Fruit fly (Drosophila melanogaster) whole organism, embryonic: ENCODE measurements around the gene fkh.

Experiments used
- Aef1 ChIP-seq: fragments of 200-800 bp; sonication (Bioruptor generic); IDR thresholded peaks from 3 replicates; pipeline ENCODE4 v1.3.6; 2022; ENCODE audit warnings: missing biosample characterization, missing genetic modification characterization
- Antp ChIP-seq: fragments of 200-800 bp; sonication (Bioruptor generic); optimal IDR thresholded peaks from 3 replicates; lab custom pipeline; 2016; ENCODE audit warnings: missing biosample characterization, missing genetic modification characterization
- Atf-2 ChIP-seq: fragments of 200-800 bp; sonication (Bioruptor generic); optimal IDR thresholded peaks from 2 replicates; lab custom pipeline; 2016; ENCODE audit warnings: missing biosample characterization, missing genetic modification characterization
- CG10431 ChIP-seq: fragments of 200-800 bp; sonication (Bioruptor generic); optimal IDR thresholded peaks from 3 replicates; lab custom pipeline; 2018; ENCODE audit warnings: missing biosample characterization, mild to moderate bottlenecking, missing genetic modification characterization
- CG10543 ChIP-seq: fragments of 200-800 bp; sonication (Bioruptor generic); optimal IDR thresholded peaks from 3 replicates; lab custom pipeline; 2017; ENCODE audit warnings: missing biosample characterization, mild to moderate bottlenecking, missing genetic modification characterization, moderate library complexity
- CG10979 ChIP-seq: fragments of 200-800 bp; sonication (Bioruptor generic); optimal IDR thresholded peaks from 2 replicates; lab custom pipeline; 2018; ENCODE audit warnings: missing biosample characterization, mild to moderate bottlenecking, missing genetic modification characterization, moderate library complexity
- CG1233 ChIP-seq: fragments of 200-800 bp; sonication (Bioruptor generic); optimal IDR thresholded peaks from 4 replicates; lab custom pipeline; 2018; ENCODE audit warnings: missing biosample characterization, mild to moderate bottlenecking, missing genetic modification characterization
- CG15269 ChIP-seq: fragments of 200-800 bp; sonication (Bioruptor generic); optimal IDR thresholded peaks from 2 replicates; lab custom pipeline; 2018; ENCODE audit warnings: missing biosample characterization, mild to moderate bottlenecking, missing genetic modification characterization, moderate library complexity
- CG15514 ChIP-seq: fragments of 200-800 bp; sonication (Bioruptor generic); optimal IDR thresholded peaks from 3 replicates; lab custom pipeline; 2017; ENCODE audit warnings: missing biosample characterization, missing genetic modification characterization, mild to moderate bottlenecking, moderate library complexity, missing genetic modification reagents
- CG1792 ChIP-seq: fragments of 200-800 bp; sonication (Bioruptor generic); optimal IDR thresholded peaks from 2 replicates; lab custom pipeline; 2016; ENCODE audit warnings: missing biosample characterization, missing genetic modification characterization
- CG2875 ChIP-seq: fragments of 200-800 bp; sonication (Bioruptor generic); optimal IDR thresholded peaks from 2 replicates; lab custom pipeline; 2017; ENCODE audit warnings: missing biosample characterization, mild to moderate bottlenecking, missing genetic modification characterization, missing genetic modification reagents
- CG33557 ChIP-seq: fragments of 200-800 bp; sonication (Bioruptor generic); optimal IDR thresholded peaks from 2 replicates; lab custom pipeline; 2019; ENCODE audit warnings: missing biosample characterization, mild to moderate bottlenecking, missing genetic modification characterization, moderate library complexity
- CG3407 ChIP-seq: fragments of 200-800 bp; sonication (Bioruptor generic); optimal IDR thresholded peaks from 2 replicates; lab custom pipeline; 2018; ENCODE audit warnings: missing biosample characterization, mild to moderate bottlenecking, missing genetic modification characterization
- CG4707 ChIP-seq: fragments of 200-800 bp; sonication (Bioruptor generic); optimal IDR thresholded peaks from 2 replicates; lab custom pipeline; 2018; ENCODE audit warnings: missing biosample characterization, mild to moderate bottlenecking, missing genetic modification characterization, moderate library complexity
- CG4854 ChIP-seq: fragments of 200-800 bp; sonication (Bioruptor generic); optimal IDR thresholded peaks from 2 replicates; lab custom pipeline; 2016; ENCODE audit warnings: missing biosample characterization, missing genetic modification characterization, inconsistent platforms
- CG5953 ChIP-seq: fragments of 200-800 bp; sonication (Bioruptor generic); IDR thresholded peaks from 2 replicates; pipeline ENCODE4 v1.3.6; 2022; ENCODE audit warnings: missing biosample characterization, missing genetic modification characterization
- CG6254 ChIP-seq: fragments of 200-800 bp; sonication (Bioruptor generic); optimal IDR thresholded peaks from 3 replicates; lab custom pipeline; 2017; ENCODE audit warnings: mild to moderate bottlenecking, missing biosample characterization, missing genetic modification reagents, missing genetic modification characterization
- CG7556 ChIP-seq: fragments of 200-800 bp; sonication (Bioruptor generic); optimal IDR thresholded peaks from 2 replicates; lab custom pipeline; 2017; ENCODE audit warnings: missing biosample characterization, mild to moderate bottlenecking, missing genetic modification characterization
- CG8290 ChIP-seq, 3 experiments: fragments of 200-800 bp; sonication (Bioruptor generic); optimal IDR thresholded peaks; 2 replicates each; lab custom pipeline; 2016 to 2019; ENCODE audit warnings: missing biosample characterization in 3 of 3, missing genetic modification characterization in 3 of 3, mild to moderate bottlenecking in 2 of 3, moderate library complexity in 1 of 3
- CG9876 ChIP-seq: fragments of 200-800 bp; sonication (Bioruptor generic); optimal IDR thresholded peaks from 2 replicates; lab custom pipeline; 2016; ENCODE audit warnings: missing biosample characterization, missing genetic modification characterization
- CG9932 ChIP-seq: fragments of 200-800 bp; sonication (Bioruptor generic); IDR thresholded peaks from 2 replicates; pipeline ENCODE4 v1.3.6; 2022; ENCODE audit warnings: missing biosample characterization, missing genetic modification characterization
- Dll ChIP-seq: fragments of 200-800 bp; sonication (Bioruptor generic); IDR thresholded peaks from 4 replicates; pipeline ENCODE4 v1.3.6; 2022; ENCODE audit warnings: missing biosample characterization, missing genetic modification characterization; ENCODE audit not compliant: partially characterized antibody
- E2f2 ChIP-seq: fragments of 200-800 bp; sonication (Bioruptor generic); IDR thresholded peaks from 2 replicates; pipeline ENCODE4 v1.3.6; 2022; ENCODE audit warnings: missing biosample characterization, missing genetic modification characterization
- MESR4 ChIP-seq: fragments of 200-800 bp; sonication (Bioruptor generic); optimal IDR thresholded peaks from 2 replicates; lab custom pipeline; 2018; ENCODE audit warnings: missing biosample characterization, mild to moderate bottlenecking, missing genetic modification characterization, moderate library complexity
- Myb ChIP-seq: fragments of 200-800 bp; sonication (Bioruptor generic); optimal IDR thresholded peaks from 2 replicates; lab custom pipeline; 2016; ENCODE audit warnings: missing biosample characterization, missing genetic modification characterization
- NFAT ChIP-seq: fragments of 200-800 bp; sonication (Bioruptor generic); IDR thresholded peaks from 2 replicates; pipeline ENCODE4 v1.3.6; 2022; ENCODE audit warnings: missing biosample characterization, missing genetic modification characterization
- Nf-YB ChIP-seq: fragments of 200-800 bp; sonication (Bioruptor generic); optimal IDR thresholded peaks from 3 replicates; lab custom pipeline; 2019; ENCODE audit warnings: missing biosample characterization, mild to moderate bottlenecking, missing genetic modification characterization, moderate library complexity
- Nf-YC ChIP-seq: fragments of 200-800 bp; optimal IDR thresholded peaks from 3 replicates; lab custom pipeline; 2019; ENCODE audit warnings: missing biosample characterization, mild to moderate bottlenecking, missing genetic modification characterization, moderate library complexity
- Pdp1 ChIP-seq, 2 experiments: fragments of 200-800 bp; sonication (Bioruptor generic); optimal IDR thresholded peaks; 3 replicates each; lab custom pipeline; 2016; ENCODE audit warnings: missing biosample characterization in 2 of 2, missing genetic modification characterization in 2 of 2, mild to moderate bottlenecking in 1 of 2, moderate library complexity in 1 of 2
- Ssrp ChIP-seq: fragments of 200-800 bp; sonication (Bioruptor generic); optimal IDR thresholded peaks from 2 replicates; lab custom pipeline; 2018; ENCODE audit warnings: missing biosample characterization, mild to moderate bottlenecking, missing genetic modification characterization, moderate library complexity
- al ChIP-seq: fragments of 200-800 bp; sonication (Bioruptor generic); IDR thresholded peaks from 2 replicates; pipeline ENCODE4 v1.3.6; 2022; ENCODE audit warnings: missing biosample characterization, missing genetic modification characterization
- bbx ChIP-seq: fragments of 200-800 bp; sonication (Bioruptor generic); IDR thresholded peaks from 2 replicates; pipeline ENCODE4 v1.3.6; 2022; ENCODE audit warnings: missing biosample characterization, missing genetic modification characterization; ENCODE audit not compliant: partially characterized antibody
- bigmax ChIP-seq: fragments of 200-800 bp; sonication (Bioruptor generic); optimal IDR thresholded peaks from 2 replicates; lab custom pipeline; 2018; ENCODE audit warnings: missing biosample characterization, mild to moderate bottlenecking, missing genetic modification characterization
- cad ChIP-seq: fragments of >200 bp; optimal IDR thresholded peaks from 2 replicates; lab custom pipeline; 2017; ENCODE audit warnings: missing biosample characterization, missing genetic modification characterization
- crc ChIP-seq: fragments of 200-800 bp; sonication (Bioruptor generic); optimal IDR thresholded peaks from 2 replicates; lab custom pipeline; 2016; ENCODE audit warnings: missing biosample characterization, missing genetic modification characterization
- dimm ChIP-seq: fragments of 200-800 bp; sonication (Bioruptor generic); IDR thresholded peaks from 2 replicates; pipeline ENCODE4 v1.3.6; 2022; ENCODE audit warnings: missing biosample characterization, missing genetic modification characterization
- dmrt99B ChIP-seq: fragments of 200-800 bp; sonication (Bioruptor generic); optimal IDR thresholded peaks from 2 replicates; lab custom pipeline; 2018; ENCODE audit warnings: missing biosample characterization, mild to moderate bottlenecking, missing genetic modification characterization, moderate library complexity
- gsb ChIP-seq: fragments of 200-800 bp; sonication (Bioruptor generic); IDR thresholded peaks from 2 replicates; pipeline ENCODE4 v1.3.6; 2022; ENCODE audit warnings: missing biosample characterization, missing genetic modification characterization
- ind ChIP-seq: fragments of 200-800 bp; sonication (Bioruptor generic); optimal IDR thresholded peaks from 3 replicates; lab custom pipeline; 2016; ENCODE audit warnings: missing biosample characterization, missing genetic modification characterization
- kah ChIP-seq: fragments of 200-800 bp; sonication (Bioruptor generic); optimal IDR thresholded peaks from 2 replicates; lab custom pipeline; 2018; ENCODE audit warnings: missing biosample characterization, mild to moderate bottlenecking, missing genetic modification characterization
- maf-S ChIP-seq: fragments of 200-800 bp; sonication (Bioruptor generic); optimal IDR thresholded peaks from 2 replicates; lab custom pipeline; 2016; ENCODE audit warnings: missing biosample characterization, missing genetic modification characterization
- nau ChIP-seq: fragments of 200-800 bp; sonication (Bioruptor generic); optimal IDR thresholded peaks from 3 replicates; lab custom pipeline; 2017; ENCODE audit warnings: missing biosample characterization, mild to moderate bottlenecking, missing genetic modification characterization, missing genetic modification reagents
- nerfin-2 ChIP-seq: fragments of 200-800 bp; sonication (Bioruptor generic); IDR thresholded peaks from 2 replicates; pipeline ENCODE4 v1.3.6; 2022; ENCODE audit warnings: missing biosample characterization, missing genetic modification characterization; ENCODE audit not compliant: partially characterized antibody
- pfk ChIP-seq: fragments of 200-800 bp; sonication (Bioruptor generic); optimal IDR thresholded peaks from 2 replicates; lab custom pipeline; 2018; ENCODE audit warnings: missing biosample characterization, mild to moderate bottlenecking, missing genetic modification characterization, moderate library complexity
- run ChIP-seq: fragments of 200-800 bp; sonication (Bioruptor generic); optimal IDR thresholded peaks from 3 replicates; lab custom pipeline; 2018; ENCODE audit warnings: missing biosample characterization, mild to moderate bottlenecking, missing genetic modification characterization
- sens ChIP-seq: fragments of 200-800 bp; sonication (Bioruptor generic); peaks from one replicate; lab custom pipeline; 2016; ENCODE audit warnings: missing biosample characterization, missing genetic modification characterization
- sob ChIP-seq: fragments of 200-800 bp; sonication (Bioruptor generic); IDR thresholded peaks from 2 replicates; pipeline ENCODE4 v1.3.6; 2022; ENCODE audit warnings: missing biosample characterization, missing genetic modification characterization
- tin ChIP-seq: fragments of 200-800 bp; sonication (Bioruptor generic); optimal IDR thresholded peaks from 3 replicates; lab custom pipeline; 2016; ENCODE audit warnings: missing biosample characterization, missing genetic modification characterization
- tna ChIP-seq: fragments of 200-800 bp; sonication (Bioruptor generic); IDR thresholded peaks from 2 replicates; pipeline ENCODE4 v1.3.6; 2022; ENCODE audit warnings: missing biosample characterization, missing genetic modification characterization; ENCODE audit not compliant: partially characterized antibody
- zen ChIP-seq: fragments of 200-800 bp; sonication (Bioruptor generic); optimal IDR thresholded peaks from 3 replicates; lab custom pipeline; 2018; ENCODE audit warnings: missing biosample characterization, mild to moderate bottlenecking, missing genetic modification characterization, moderate library complexity
- zfh1 ChIP-seq: fragments of 200-800 bp; sonication (Bioruptor generic); IDR thresholded peaks from 3 replicates; pipeline ENCODE4 v1.3.6; 2022; ENCODE audit warnings: missing biosample characterization, missing genetic modification characterization

The fkh gene

dm6 chr3R:28552249-28552648 lies 32.8 kb downstream of the fkh start (continued):
- peak; percentile 20 for TF ChIP-seq CG1792
- TF ChIP-seq CG7556 (GFP tag; lab: Kevin White, UChicago), result no peak
- no peak for TF ChIP-seq CG4854
- no peak for TF ChIP-seq MESR4
- no peak for TF ChIP-seq crc (GFP tag; lab: Kevin White, UChicago)
- no peak for TF ChIP-seq NFAT (GFP tag; lab: Robert Waterston, UW)
- no peak for TF ChIP-seq CG10431 (GFP tag; lab: Kevin White, UChicago)
- TF ChIP-seq Nf-YC (tag; lab: Kevin White, UChicago), result no peak
- TF ChIP-seq CG9932 (GFP tag; lab: Robert Waterston, UW), result no peak
- TF ChIP-seq Ssrp, result no peak
- no peak for TF ChIP-seq Dll
- TF ChIP-seq nau (GFP tag; lab: Kevin White, UChicago), result no peak
- no peak for TF ChIP-seq gsb (GFP tag; lab: Robert Waterston, UW)
- TF ChIP-seq CG9876 (GFP tag; lab: Kevin White, UChicago), result no peak
- TF ChIP-seq sob (GFP tag; lab: Robert Waterston, UW), result no peak
- no peak for TF ChIP-seq CG10979 (tag; lab: Kevin White, UChicago)
- TF ChIP-seq maf-S (GFP tag; lab: Kevin White, UChicago), result no peak
- TF ChIP-seq Myb, result no peak
- no peak for TF ChIP-seq Atf-2
- TF ChIP-seq bbx (GFP tag; lab: Robert Waterston, UW), result no peak
- no peak for TF ChIP-seq kah (GFP tag; lab: Kevin White, UChicago)
- no peak for TF ChIP-seq zfh1
- no peak for TF ChIP-seq dimm (GFP tag; lab: Robert Waterston, UW)
- peak; percentile 19 for TF ChIP-seq CG2875
- no peak for TF ChIP-seq al (GFP tag; lab: Robert Waterston, UW)
- TF ChIP-seq CG6254 (GFP tag; lab: Kevin White, UChicago), result no peak
- TF ChIP-seq tna, result no peak
- no peak for TF ChIP-seq CG8290 (GFP tag; optimal IDR thresholded peaks at IDR 0.05; lab: Kevin White, UChicago)
- peak in 1 of 2 experiments; percentile 9 for TF ChIP-seq CG8290 (tag; optimal IDR thresholded peaks at IDR 0.05; lab: Kevin White, UChicago)
- TF ChIP-seq ind (GFP tag; lab: Kevin White, UChicago), result no peak
- no peak for TF ChIP-seq CG10543
- TF ChIP-seq CG1233 (GFP tag; lab: Kevin White, UChicago), result peak; percentile 28
- TF ChIP-seq E2f2 (GFP tag; lab: Robert Waterston, UW), result no peak
- no peak for TF ChIP-seq CG15269
- no peak for TF ChIP-seq tin (GFP tag; lab: Kevin White, UChicago)
- TF ChIP-seq Nf-YB, result no peak
- peak; percentile 35 for TF ChIP-seq CG3407 (GFP tag; lab: Kevin White, UChicago)
- TF ChIP-seq cad (GFP tag; lab: Kevin White, UChicago), result no peak
- TF ChIP-seq CG33557, result peak; percentile 3
- TF ChIP-seq CG15514 (GFP tag; lab: Kevin White, UChicago), result no peak
- TF ChIP-seq sens (GFP tag; lab: Kevin White, UChicago), result peak; percentile 53
- TF ChIP-seq Aef1 (GFP tag; lab: Robert Waterston, UW), result no peak
- no peak for TF ChIP-seq CG4707 (GFP tag; lab: Kevin White, UChicago)
- TF ChIP-seq dmrt99B (tag; lab: Kevin White, UChicago), result no peak
- TF ChIP-seq bigmax (GFP tag; lab: Kevin White, UChicago), result no peak
- no peak for TF ChIP-seq run (tag; lab: Kevin White, UChicago)
- TF ChIP-seq CG5953 (GFP tag; lab: Robert Waterston, UW), result no peak
- TF ChIP-seq pfk, result no peak
- no peak for TF ChIP-seq Pdp1 (GFP tag; optimal IDR thresholded peaks at IDR 0.05; lab: Kevin White, UChicago)
- TF ChIP-seq Antp (GFP tag; lab: Kevin White, UChicago), result no peak
- TF ChIP-seq nerfin-2 (GFP tag; lab: Robert Waterston, UW), result no peak
- no peak for TF ChIP-seq zen
